Fruit fly (Drosophila melanogaster) whole organism, prepupa: ENCODE data around the gene Cyt-c1L.
A peak's percentile ranks its signal among the peaks of the same experiment; 100 is the strongest.

Experiments used
- Blimp-1 ChIP-seq: fragments of 200-800 bp; sonication (Bioruptor generic); optimal IDR thresholded peaks from 3 replicates; lab custom pipeline; 2017; ENCODE audit warnings: missing biosample characterization, missing genetic modification characterization, mild to moderate bottlenecking, moderate library complexity, missing genetic modification reagents
- CG11902 ChIP-seq: fragments of 200-800 bp; sonication (Bioruptor generic); optimal IDR thresholded peaks from 3 replicates; lab custom pipeline; 2016; ENCODE audit warnings: missing biosample characterization, missing genetic modification characterization
- CG15336 ChIP-seq: fragments of 200-800 bp; sonication (Bioruptor generic); IDR thresholded peaks from 2 replicates; pipeline ENCODE4 v1.3.6; 2022; ENCODE audit warnings: missing biosample characterization, missing genetic modification characterization
- CG16779 ChIP-seq: fragments of 200-800 bp; sonication (Bioruptor generic); optimal IDR thresholded peaks from 3 replicates; lab custom pipeline; 2017; ENCODE audit warnings: missing biosample characterization, mild to moderate bottlenecking, missing genetic modification characterization
- CG3032 ChIP-seq: fragments of 200-800 bp; optimal IDR thresholded peaks from 2 replicates; lab custom pipeline; 2019; ENCODE audit warnings: missing biosample characterization, mild to moderate bottlenecking, missing genetic modification characterization, moderate library complexity
- CG32006 ChIP-seq: fragments of 200-800 bp; sonication (Bioruptor generic); optimal IDR thresholded peaks from 3 replicates; lab custom pipeline; 2017; ENCODE audit warnings: missing biosample characterization, mild to moderate bottlenecking, missing genetic modification characterization
- CG34406 ChIP-seq: fragments of 200-800 bp; sonication (Bioruptor generic); optimal IDR thresholded peaks from 3 replicates; lab custom pipeline; 2016; ENCODE audit warnings: missing biosample characterization, missing genetic modification characterization
- CG3919 ChIP-seq: fragments of 200-800 bp; sonication (Bioruptor generic); optimal IDR thresholded peaks from 3 replicates; lab custom pipeline; 2016; ENCODE audit warnings: missing biosample characterization, missing genetic modification characterization
- CG6163 ChIP-seq: fragments of 200-800 bp; sonication (Bioruptor generic); IDR thresholded peaks from 3 replicates; pipeline ENCODE4 v1.3.6; 2022; ENCODE audit warnings: missing biosample characterization, missing genetic modification characterization
- CG6276 ChIP-seq: fragments of 200-800 bp; sonication (Bioruptor generic); optimal IDR thresholded peaks from 2 replicates; lab custom pipeline; 2017; ENCODE audit warnings: missing biosample characterization, mild to moderate bottlenecking, missing genetic modification characterization
- CG6808 ChIP-seq: fragments of 200-800 bp; sonication (Bioruptor generic); optimal IDR thresholded peaks from 3 replicates; lab custom pipeline; 2017; ENCODE audit warnings: missing biosample characterization, missing genetic modification characterization, mild to moderate bottlenecking, moderate library complexity, missing genetic modification reagents
- CG6854 ChIP-seq: fragments of 200-800 bp; sonication (Bioruptor generic); optimal IDR thresholded peaks from 2 replicates; lab custom pipeline; 2017; ENCODE audit warnings: missing biosample characterization, mild to moderate bottlenecking, missing genetic modification characterization
- CG8119 ChIP-seq: fragments of 200-800 bp; sonication (Bioruptor generic); IDR thresholded peaks from 3 replicates; pipeline ENCODE4 v1.3.6; 2022; ENCODE audit warnings: missing biosample characterization, missing genetic modification characterization
- CG8319 ChIP-seq: fragments of 200-800 bp; sonication (Bioruptor generic); optimal IDR thresholded peaks from 3 replicates; lab custom pipeline; 2016; ENCODE audit warnings: missing biosample characterization, missing genetic modification characterization
- CG8632 ChIP-seq: fragments of 200-800 bp; sonication (Bioruptor generic); optimal IDR thresholded peaks from 3 replicates; lab custom pipeline; 2016; ENCODE audit warnings: missing biosample characterization, missing genetic modification characterization
- Eip78C ChIP-seq: fragments of 200-800 bp; sonication (Bioruptor generic); peaks from one replicate; lab custom pipeline; 2016; ENCODE audit warnings: missing biosample characterization, missing genetic modification characterization
- Ets21C ChIP-seq: fragments of 200-800 bp; sonication (Bioruptor generic); optimal IDR thresholded peaks from 3 replicates; lab custom pipeline; 2016; ENCODE audit warnings: missing biosample characterization, missing genetic modification characterization
- Ets96B ChIP-seq: fragments of 200-800 bp; optimal IDR thresholded peaks from 2 replicates; lab custom pipeline; 2019; ENCODE audit warnings: missing biosample characterization, mild to moderate bottlenecking, missing genetic modification characterization, moderate library complexity
- Gug ChIP-seq: fragments of 200-800 bp; sonication (Bioruptor generic); IDR thresholded peaks from 2 replicates; pipeline ENCODE4 v1.3.6; 2022; ENCODE audit warnings: missing biosample characterization, missing genetic modification characterization
- Hr38 ChIP-seq: sonication (Bioruptor generic); optimal IDR thresholded peaks from 2 replicates; lab custom pipeline; 2016; ENCODE audit warnings: missing biosample characterization, missing genetic modification characterization
- Hr4 ChIP-seq: fragments of 200-800 bp; sonication (Bioruptor generic); optimal IDR thresholded peaks from 3 replicates; lab custom pipeline; 2016; ENCODE audit warnings: missing biosample characterization, missing genetic modification characterization
- Met ChIP-seq: fragments of 200-800 bp; sonication (Bioruptor generic); optimal IDR thresholded peaks from 3 replicates; lab custom pipeline; 2016; ENCODE audit warnings: missing biosample characterization, missing genetic modification characterization
- OdsH ChIP-seq: fragments of 200-800 bp; sonication (Bioruptor generic); optimal IDR thresholded peaks from 3 replicates; lab custom pipeline; 2016; ENCODE audit warnings: missing biosample characterization, missing genetic modification characterization
- Sox102F ChIP-seq: fragments of 200-800 bp; sonication (Bioruptor generic); optimal IDR thresholded peaks from 2 replicates; lab custom pipeline; 2016; ENCODE audit warnings: missing biosample characterization, mild to moderate bottlenecking, missing genetic modification characterization
- Sox15 ChIP-seq: fragments of 200-800 bp; sonication (Bioruptor generic); optimal IDR thresholded peaks from 3 replicates; lab custom pipeline; 2016; ENCODE audit warnings: missing biosample characterization, missing genetic modification characterization
- acj6 ChIP-seq: fragments of 200-800 bp; sonication (Bioruptor generic); optimal IDR thresholded peaks from 3 replicates; lab custom pipeline; 2016; ENCODE audit warnings: missing biosample characterization, missing genetic modification characterization
- cyc ChIP-seq: fragments of 200-800 bp; sonication (Bioruptor generic); optimal IDR thresholded peaks from 3 replicates; lab custom pipeline; 2016; ENCODE audit warnings: missing biosample characterization, missing genetic modification characterization
- dsx ChIP-seq: fragments of 200-800 bp; optimal IDR thresholded peaks from 3 replicates; lab custom pipeline; 2019; ENCODE audit warnings: missing biosample characterization, mild to moderate bottlenecking, missing genetic modification characterization, moderate library complexity; ENCODE audit not compliant: poor library complexity, severe bottlenecking
- fd59A ChIP-seq: fragments of 200-800 bp; sonication (Bioruptor generic); optimal IDR thresholded peaks from 2 replicates; lab custom pipeline; 2017; ENCODE audit warnings: missing biosample characterization, mild to moderate bottlenecking, missing genetic modification characterization, missing genetic modification reagents
- fd85E ChIP-seq: fragments of 200-800 bp; sonication (Bioruptor generic); optimal IDR thresholded peaks from 3 replicates; lab custom pipeline; 2016; ENCODE audit warnings: missing biosample characterization, missing genetic modification characterization
- fkh ChIP-seq: fragments of 200-800 bp; sonication (Bioruptor generic); optimal IDR thresholded peaks from 3 replicates; lab custom pipeline; 2017; ENCODE audit warnings: missing biosample characterization, mild to moderate bottlenecking, missing genetic modification characterization, moderate library complexity
- net ChIP-seq: fragments of 200-800 bp; sonication (Bioruptor generic); optimal IDR thresholded peaks from 3 replicates; lab custom pipeline; 2016; ENCODE audit warnings: missing biosample characterization, missing genetic modification characterization
- pdm3 ChIP-seq: fragments of 200-800 bp; sonication (Bioruptor generic); optimal IDR thresholded peaks from 3 replicates; lab custom pipeline; 2016; ENCODE audit warnings: missing biosample characterization, missing genetic modification characterization
- salr ChIP-seq, 2 experiments: fragments of 200-800 bp; sonication (Bioruptor generic); optimal IDR thresholded peaks; 3 replicates each; lab custom pipeline; 2016 to 2018; ENCODE audit warnings: missing biosample characterization in 2 of 2, missing genetic modification characterization in 2 of 2, mild to moderate bottlenecking in 1 of 2
- spab ChIP-seq: fragments of 200-800 bp; sonication (Bioruptor generic); optimal IDR thresholded peaks from 2 replicates; lab custom pipeline; 2017; ENCODE audit warnings: missing biosample characterization, mild to moderate bottlenecking, missing genetic modification characterization, missing genetic modification reagents
- ss ChIP-seq, 2 experiments: fragments of 200-800 bp; sonication (Bioruptor generic); optimal IDR thresholded peaks; 2 replicates in 1 of 2; 3 replicates in 1 of 2; lab custom pipeline; 2017 to 2018; ENCODE audit warnings: mild to moderate bottlenecking in 2 of 2, missing biosample characterization in 2 of 2, missing genetic modification characterization in 2 of 2, moderate library complexity in 1 of 2
- topi ChIP-seq: fragments of 200-800 bp; sonication (Bioruptor generic); optimal IDR thresholded peaks from 3 replicates; lab custom pipeline; 2016; ENCODE audit warnings: missing biosample characterization, missing genetic modification characterization
- vri ChIP-seq: fragments of 200-800 bp; sonication (Bioruptor generic); optimal IDR thresholded peaks from 3 replicates; lab custom pipeline; 2016; ENCODE audit warnings: missing biosample characterization, mild to moderate bottlenecking, missing genetic modification characterization

The Cyt-c1L gene

dm6 chr3R:29207012-29207656 lies 3.2 kb upstream of the Cyt-c1L start (continued):
- TF ChIP-seq vri (GFP tag; lab: Kevin White, UChicago) = peak; percentile 72
- peak; percentile 6 for TF ChIP-seq fd85E (GFP tag; lab: Kevin White, UChicago)
- peak; percentile 88 for TF ChIP-seq CG8119 (GFP tag; lab: Robert Waterston, UW)
- peak; percentile 91 to 92 for TF ChIP-seq ss (GFP tag; optimal IDR thresholded peaks at IDR 0.05; lab: Kevin White, UChicago)
- peak; percentile 89 for TF ChIP-seq spab (GFP tag; lab: Kevin White, UChicago)
- TF ChIP-seq acj6 = peak; percentile 89
- peak; percentile 91 for TF ChIP-seq CG3919 (GFP tag; lab: Kevin White, UChicago)
- TF ChIP-seq Sox102F = peak; percentile 83
- peak; percentile 96 for TF ChIP-seq Eip78C (GFP tag; lab: Kevin White, UChicago)
- peak; percentile 94 for TF ChIP-seq Ets96B
- TF ChIP-seq Gug (GFP tag; lab: Robert Waterston, UW) = peak; percentile 86
- peak; percentile 83 for TF ChIP-seq CG6854 (GFP tag; lab: Kevin White, UChicago)
- TF ChIP-seq fd59A (GFP tag; lab: Kevin White, UChicago) = peak; percentile 88
- TF ChIP-seq Ets21C (GFP tag; lab: Kevin White, UChicago) = peak; percentile 58
- TF ChIP-seq CG16779 (tag; lab: Kevin White, UChicago) = peak; percentile 81
- TF ChIP-seq pdm3 (GFP tag; lab: Kevin White, UChicago) = peak; percentile 85
- peak; percentile 69 for TF ChIP-seq CG8319 (GFP tag; lab: Kevin White, UChicago)
- TF ChIP-seq salr (GFP tag; optimal IDR thresholded peaks at IDR 0.05; lab: Kevin White, UChicago) = peak; percentile 56 to 88
- TF ChIP-seq CG8632 = peak; percentile 84
- TF ChIP-seq Blimp-1 (GFP tag; lab: Kevin White, UChicago) = peak; percentile 67
- TF ChIP-seq CG6163 (GFP tag; lab: Robert Waterston, UW) = peak; percentile 96
- TF ChIP-seq fkh (GFP tag; lab: Kevin White, UChicago) = no peak
- TF ChIP-seq topi = peak; percentile 84
- no peak for TF ChIP-seq Hr38 (GFP tag; lab: Kevin White, UChicago)
- peak; percentile 88 for TF ChIP-seq CG11902 (GFP tag; lab: Kevin White, UChicago)
- TF ChIP-seq Hr4 = peak; percentile 87
- peak; percentile 90 for TF ChIP-seq CG34406 (GFP tag; lab: Kevin White, UChicago)
- TF ChIP-seq CG3032 = peak; percentile 95
- peak; percentile 91 for TF ChIP-seq CG15336 (GFP tag; lab: Robert Waterston, UW)

DNA sequence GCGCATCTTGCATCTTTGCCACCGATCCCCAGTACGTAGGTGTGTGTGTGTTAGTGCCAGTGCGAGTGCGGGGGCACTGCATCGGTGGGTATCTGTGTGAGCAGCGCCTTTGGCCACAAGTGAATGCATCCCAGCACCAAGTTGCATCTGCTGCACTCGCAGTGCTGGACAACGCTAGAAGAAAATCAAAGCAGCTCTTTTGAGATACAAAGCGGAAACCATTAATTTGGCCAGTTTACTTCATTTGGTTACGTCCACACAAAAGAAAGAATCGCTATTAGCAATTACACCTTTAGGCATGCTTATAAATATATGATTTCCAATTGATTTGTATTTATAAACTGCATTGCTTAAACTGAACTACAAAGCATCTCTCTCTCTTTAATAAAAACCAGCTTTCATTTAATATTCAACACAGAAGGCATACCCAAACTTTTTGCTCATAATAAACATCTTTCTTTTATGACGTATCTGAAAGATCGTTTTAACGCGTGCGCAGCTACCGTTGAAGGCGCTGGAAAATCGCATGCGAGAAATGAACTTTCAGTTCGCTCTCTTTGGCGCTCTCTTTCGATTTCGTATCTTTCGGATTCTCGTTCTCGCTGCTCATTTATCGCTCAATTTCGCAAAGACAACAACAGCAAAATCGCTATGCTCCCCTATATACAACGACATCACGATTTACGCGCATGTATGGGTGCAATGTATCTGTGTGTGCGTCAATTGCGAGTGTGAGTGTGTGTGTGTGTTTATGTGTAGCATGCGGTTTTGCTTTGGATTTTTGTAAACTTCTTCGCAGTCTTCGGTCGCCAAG lies 2.5 kb upstream of the Cyt-c1L start:
- TF ChIP-seq CG8119 (GFP tag; lab: Robert Waterston, UW) (no peak), Ets21C (GFP tag; lab: Kevin White, UChicago) (no peak), topi (no peak), Met (GFP tag; lab: Kevin White, UChicago) (no peak), CG6163 (GFP tag; lab: Robert Waterston, UW) (0 out of 3 replicates have a peak, but pooled peaks have one; percentile 5), ss (GFP tag; optimal IDR thresholded peaks at IDR 0.05; lab: Kevin White, UChicago) (peak in 1 of 2 experiments; percentile 23), Sox15 (GFP tag; lab: Kevin White, UChicago) (no peak), acj6 (no peak), CG32006 (GFP tag; lab: Kevin White, UChicago) (peak; percentile 22), Hr4 (no peak), OdsH (GFP tag; lab: Kevin White, UChicago) (no peak), CG6276 (no peak), dsx (peak; percentile 47), salr (GFP tag; optimal IDR thresholded peaks at IDR 0.05; lab: Kevin White, UChicago) (peak in 1 of 2 experiments; percentile 3), CG6808 (GFP tag; lab: Kevin White, UChicago) (peak; percentile 33), cyc (no peak), net (GFP tag; lab: Kevin White, UChicago) (no peak), Eip78C (GFP tag; lab: Kevin White, UChicago) (peak; percentile 64)
